Fruit fly (Drosophila melanogaster): ENCODE measurements around the gene CG9072.
A peak's percentile ranks its signal among the peaks of the same experiment; 100 is the strongest.

The CG9072 gene

DNA sequence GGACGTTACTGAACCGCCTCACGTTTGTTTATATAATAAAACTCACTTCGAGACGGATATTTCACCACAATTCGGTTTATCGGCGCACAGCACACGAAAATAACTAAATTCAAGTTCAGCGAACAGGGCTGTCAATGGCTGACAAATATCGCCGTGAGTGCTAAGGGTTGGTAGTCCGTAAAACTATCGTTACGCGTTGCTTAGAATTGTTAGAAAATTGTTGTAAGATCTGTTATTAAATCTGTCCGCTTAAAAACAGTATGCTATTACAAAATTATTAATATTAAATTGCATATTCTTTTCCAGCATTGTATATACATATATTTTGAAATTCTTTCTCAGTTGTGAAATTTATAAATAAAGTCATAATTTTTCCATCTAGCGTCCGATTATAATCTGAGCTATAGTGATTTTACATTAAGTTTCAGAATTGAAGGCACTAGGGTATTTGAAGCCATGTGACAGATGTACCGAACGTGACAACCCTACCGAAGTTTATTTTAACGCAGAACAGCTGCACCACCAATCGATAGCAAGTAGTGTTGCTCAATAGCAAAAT, 11.2 kb downstream of the CG9072 start, which contains the start of gene Cox17 (continued):
- TF ChIP-seq ATbp (GFP tag; optimal IDR thresholded peaks at IDR 0.05) (peak; percentile 72), Dref (GFP tag; IDR thresholded peaks at IDR 0.05) (peak; percentile 49), hbn (GFP tag; IDR thresholded peaks at IDR 0.05; ENCODE audit: partially characterized antibody) (peak; percentile 73), unc-4 (GFP tag; IDR thresholded peaks at IDR 0.05; ENCODE audit: partially characterized antibody) (peak; percentile 76), CG4617 (GFP tag; optimal IDR thresholded peaks at IDR 0.05; ENCODE audit: borderline replicate concordance) (peak; percentile 70), corto (GFP tag; optimal IDR thresholded peaks at IDR 0.05) (no peak), Spps (tag; optimal IDR thresholded peaks at IDR 0.05) (peak; percentile 50), CG31365 (tag; optimal IDR thresholded peaks at IDR 0.05) (no peak), ftz-f1 (GFP tag; optimal IDR thresholded peaks at IDR 0.05) (peak; percentile 67), schlank (tag; optimal IDR thresholded peaks at IDR 0.05) (peak; percentile 26), CG31441 (GFP tag; IDR thresholded peaks at IDR 0.05) (peak; percentile 90), her (GFP tag; optimal IDR thresholded peaks at IDR 0.05) (peak; percentile 23), vfl (GFP tag; optimal IDR thresholded peaks at IDR 0.05) (peak; percentile 73), CG13123 (GFP tag; optimal IDR thresholded peaks at IDR 0.05) (peak; percentile 65), Optix (GFP tag; IDR thresholded peaks at IDR 0.05) (peak; percentile 44; the same call in 1 of the 3 replicates), ci (GFP tag; IDR thresholded peaks at IDR 0.05) (peak; percentile 63; the same call in 2 of the 3 replicates), CG13424 (tag; optimal IDR thresholded peaks at IDR 0.05) (peak; percentile 88), scrt (GFP tag; optimal IDR thresholded peaks at IDR 0.05) (peak; percentile 51), p53 (GFP tag; optimal IDR thresholded peaks at IDR 0.05) (no peak), vvl (GFP tag; IDR thresholded peaks at IDR 0.05) (peak; percentile 73), HmgD (GFP tag; optimal IDR thresholded peaks at IDR 0.05) (no peak), Fer2 (tag; optimal IDR thresholded peaks at IDR 0.05) (peak; percentile 38), Camta (GFP tag; optimal IDR thresholded peaks at IDR 0.05) (peak; percentile 48), Taf1 (GFP tag; IDR thresholded peaks at IDR 0.05) (peak; percentile 18; the same call in 1 of the 2 replicates), esg (GFP tag; conservative IDR thresholded peaks at IDR 0.05) (peak; percentile 61), CG10147 (GFP tag; optimal IDR thresholded peaks at IDR 0.05) (peak; percentile 77), seq (GFP tag; IDR thresholded peaks at IDR 0.05) (peak; percentile 38), CG6683 (GFP tag; optimal IDR thresholded peaks at IDR 0.05) (peak; percentile 67), C15 (GFP tag; IDR thresholded peaks at IDR 0.05) (no peak), CG6654 (GFP tag; optimal IDR thresholded peaks at IDR 0.05) (peak; percentile 41), Mrtf (GFP tag; IDR thresholded peaks at IDR 0.05) (peak; percentile 64; the same call in 2 of the 3 replicates), Trl (optimal IDR thresholded peaks at IDR 0.05) (no peak), Trl (GFP tag; optimal IDR thresholded peaks at IDR 0.05) (peak; percentile 48), Mes4 (GFP tag; optimal IDR thresholded peaks at IDR 0.05) (no peak), Rfx (GFP tag; IDR thresholded peaks at IDR 0.05) (peak; percentile 82), NfI (GFP tag; optimal IDR thresholded peaks at IDR 0.05) (peak; percentile 81), CG7271 (tag; optimal IDR thresholded peaks at IDR 0.05) (peak; percentile 34), CG9727 (GFP tag; optimal IDR thresholded peaks at IDR 0.05) (peak; percentile 88), CG1647 (GFP tag; optimal IDR thresholded peaks at IDR 0.05) (peak; percentile 63), CG42726 (GFP tag; IDR thresholded peaks at IDR 0.05; ENCODE audit: partially characterized antibody) (0 out of 2 replicates have a peak, but pooled peaks have one; percentile 25), ac (GFP tag; optimal IDR thresholded peaks at IDR 0.05) (no peak), grau (tag; optimal IDR thresholded peaks at IDR 0.05) (peak; percentile 86), CG3847 (GFP tag; IDR thresholded peaks at IDR 0.05) (peak; percentile 83), kay (GFP tag; optimal IDR thresholded peaks at IDR 0.05) (peak; percentile 62), CG11247 (GFP tag; IDR thresholded peaks at IDR 0.05) (no peak; the same call in 1 of the 2 replicates), CG3281 (GFP tag; optimal IDR thresholded peaks at IDR 0.05) (peak; percentile 78), CG2120 (GFP tag; optimal IDR thresholded peaks at IDR 0.05) (peak; percentile 86), CG10274 (GFP tag; optimal IDR thresholded peaks at IDR 0.05) (peak; percentile 55), Xrp1 (GFP tag; IDR thresholded peaks at IDR 0.05) (peak; percentile 74), sug (tag; optimal IDR thresholded peaks at IDR 0.05) (peak; percentile 84)

Data from whole organism, embryonic.